Worm (Caenorhabditis elegans): Measurements from ENCODE around the gene cul-5.

DNA sequence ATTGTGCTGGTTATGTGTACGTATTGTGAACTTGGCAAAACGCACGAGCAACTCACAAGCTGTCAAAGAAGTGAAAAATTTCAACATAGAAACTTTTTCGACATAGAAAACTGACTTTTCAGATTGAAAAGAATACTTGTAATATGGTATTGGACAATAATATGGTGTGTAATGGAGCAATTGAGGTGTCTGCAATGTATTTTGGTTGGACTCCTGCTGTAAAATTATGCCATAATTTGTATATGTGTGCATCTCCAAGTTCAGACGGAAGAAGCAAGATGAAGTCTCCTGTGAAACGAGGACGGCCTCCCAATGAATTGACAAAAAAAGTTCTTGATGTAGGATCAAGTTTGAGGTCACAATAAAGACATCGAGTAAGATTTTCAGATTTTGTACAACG, 4.5 kb downstream of the cul-5 start:
- no peak for TF ChIP-seq flt-1 (GFP tag; IDR thresholded peaks at IDR 0.05)
- TF ChIP-seq tbx-11 (GFP tag; IDR thresholded peaks at IDR 0.05) = no peak
- no peak for TF ChIP-seq ama-1 (optimal IDR thresholded peaks at IDR 0.05)
- no peak for TF ChIP-seq F13C5.2 (tag; optimal IDR thresholded peaks at IDR 0.05)
- TF ChIP-seq pes-1 (GFP tag; IDR thresholded peaks at IDR 0.05) = no peak
- TF ChIP-seq tra-4 (tag; optimal IDR thresholded peaks at IDR 0.05) = no peak
- TF ChIP-seq aly-1 (tag; optimal IDR thresholded peaks at IDR 0.05) = no peak
- TF ChIP-seq hmg-4 (GFP tag; optimal IDR thresholded peaks at IDR 0.05) = no peak
- TF ChIP-seq hnd-1 (tag; optimal IDR thresholded peaks at IDR 0.05) = no peak
- no peak for TF ChIP-seq sea-1 (GFP tag; conservative IDR thresholded peaks at IDR 0.05)
- TF ChIP-seq ceh-13 (GFP tag; optimal IDR thresholded peaks at IDR 0.05) = no peak

Data from whole organism, early embryonic.